Fruit fly (Drosophila melanogaster) whole organism, adult: ENCODE data around the gene Cat.
A peak's percentile ranks its signal among the peaks of the same experiment; 100 is the strongest.

Experiments
- CG11617 ChIP-seq: fragments of 200-800 bp; sonication (Bioruptor generic); optimal IDR thresholded peaks from 2 replicates; lab custom pipeline; 2017; ENCODE audit warnings: mild to moderate bottlenecking, missing biosample characterization, missing genetic modification reagents, missing genetic modification characterization
- CG12768 ChIP-seq: fragments of 200-800 bp; sonication (Bioruptor generic); optimal IDR thresholded peaks from 2 replicates; lab custom pipeline; 2017; ENCODE audit warnings: missing biosample characterization, missing genetic modification characterization, mild to moderate bottlenecking, moderate library complexity, missing genetic modification reagents
- CG14711 ChIP-seq: fragments of 200-800 bp; sonication (Bioruptor generic); optimal IDR thresholded peaks from 2 replicates; lab custom pipeline; 2018; ENCODE audit warnings: missing biosample characterization, mild to moderate bottlenecking, missing genetic modification characterization, moderate library complexity
- CG1620 ChIP-seq: fragments of 200-800 bp; sonication (Bioruptor generic); optimal IDR thresholded peaks from 2 replicates; lab custom pipeline; 2016; ENCODE audit warnings: missing biosample characterization, missing genetic modification characterization
- CG33017 ChIP-seq: fragments of 200-800 bp; sonication (Bioruptor generic); optimal IDR thresholded peaks from 2 replicates; lab custom pipeline; 2018; ENCODE audit warnings: missing biosample characterization, mild to moderate bottlenecking, missing genetic modification characterization, moderate library complexity
- CG5204 ChIP-seq: fragments of 200-800 bp; sonication (Bioruptor generic); optimal IDR thresholded peaks from 2 replicates; lab custom pipeline; 2016; ENCODE audit warnings: missing biosample characterization, missing genetic modification characterization
- CG7045 ChIP-seq: fragments of 200-800 bp; sonication (Bioruptor generic); optimal IDR thresholded peaks from 2 replicates; lab custom pipeline; 2017; ENCODE audit warnings: missing biosample characterization, mild to moderate bottlenecking, missing genetic modification characterization
- CG7101 ChIP-seq: fragments of 200-800 bp; sonication (Bioruptor generic); optimal IDR thresholded peaks from 2 replicates; lab custom pipeline; 2018; ENCODE audit warnings: missing biosample characterization, mild to moderate bottlenecking, missing genetic modification characterization, moderate library complexity
- Clk ChIP-seq: fragments of 200-800 bp; sonication (Bioruptor generic); optimal IDR thresholded peaks from 2 replicates; lab custom pipeline; 2017; ENCODE audit warnings: missing biosample characterization, missing genetic modification characterization
- Crg-1 ChIP-seq: fragments of 200-800 bp; sonication (Bioruptor generic); optimal IDR thresholded peaks from 2 replicates; lab custom pipeline; 2016; ENCODE audit warnings: missing biosample characterization, missing genetic modification characterization
- Hr96 ChIP-seq: fragments of 200-800 bp; sonication (Bioruptor generic); optimal IDR thresholded peaks from 2 replicates; lab custom pipeline; 2016; ENCODE audit warnings: missing biosample characterization, missing genetic modification characterization
- Mnt ChIP-seq: fragments of 200-800 bp; sonication (Bioruptor generic); optimal IDR thresholded peaks from 2 replicates; lab custom pipeline; 2016; ENCODE audit warnings: missing biosample characterization, mild to moderate bottlenecking, missing genetic modification characterization
- bab1 ChIP-seq: fragments of 200-800 bp; sonication (Bioruptor generic); optimal IDR thresholded peaks from 3 replicates; lab custom pipeline; 2019; ENCODE audit warnings: missing biosample characterization, mild to moderate bottlenecking, missing genetic modification characterization, moderate library complexity
- cic ChIP-seq: fragments of 200-800 bp; sonication (Bioruptor generic); optimal IDR thresholded peaks from 2 replicates; lab custom pipeline; 2017; ENCODE audit warnings: missing biosample characterization, mild to moderate bottlenecking, missing genetic modification characterization, moderate library complexity
- cnc ChIP-seq, 2 experiments: fragments of >200 bp; optimal IDR thresholded peaks; 2 replicates each; lab custom pipeline; 2017
- kay ChIP-seq: fragments of 200-800 bp; sonication (Bioruptor generic); peaks from one replicate; lab custom pipeline; 2016; ENCODE audit warnings: missing biosample characterization, missing genetic modification characterization, borderline replicate concordance
- ovo ChIP-seq: fragments of 200-800 bp; sonication (Bioruptor generic); optimal IDR thresholded peaks from 2 replicates; lab custom pipeline; 2016; ENCODE audit warnings: missing biosample characterization, missing genetic modification characterization
- pad ChIP-seq: fragments of 200-800 bp; sonication (Bioruptor generic); optimal IDR thresholded peaks from 3 replicates; lab custom pipeline; 2017; ENCODE audit warnings: missing biosample characterization, missing genetic modification characterization, mild to moderate bottlenecking, moderate library complexity, missing genetic modification reagents
- tj ChIP-seq: fragments of 200-800 bp; sonication (Bioruptor generic); optimal IDR thresholded peaks from 3 replicates; lab custom pipeline; 2017; ENCODE audit warnings: missing biosample characterization, mild to moderate bottlenecking, missing genetic modification characterization, moderate library complexity
- toe ChIP-seq: fragments of 200-800 bp; sonication (Bioruptor generic); optimal IDR thresholded peaks from 2 replicates; lab custom pipeline; 2016; ENCODE audit warnings: missing biosample characterization, missing genetic modification characterization

The Cat gene

DNA sequence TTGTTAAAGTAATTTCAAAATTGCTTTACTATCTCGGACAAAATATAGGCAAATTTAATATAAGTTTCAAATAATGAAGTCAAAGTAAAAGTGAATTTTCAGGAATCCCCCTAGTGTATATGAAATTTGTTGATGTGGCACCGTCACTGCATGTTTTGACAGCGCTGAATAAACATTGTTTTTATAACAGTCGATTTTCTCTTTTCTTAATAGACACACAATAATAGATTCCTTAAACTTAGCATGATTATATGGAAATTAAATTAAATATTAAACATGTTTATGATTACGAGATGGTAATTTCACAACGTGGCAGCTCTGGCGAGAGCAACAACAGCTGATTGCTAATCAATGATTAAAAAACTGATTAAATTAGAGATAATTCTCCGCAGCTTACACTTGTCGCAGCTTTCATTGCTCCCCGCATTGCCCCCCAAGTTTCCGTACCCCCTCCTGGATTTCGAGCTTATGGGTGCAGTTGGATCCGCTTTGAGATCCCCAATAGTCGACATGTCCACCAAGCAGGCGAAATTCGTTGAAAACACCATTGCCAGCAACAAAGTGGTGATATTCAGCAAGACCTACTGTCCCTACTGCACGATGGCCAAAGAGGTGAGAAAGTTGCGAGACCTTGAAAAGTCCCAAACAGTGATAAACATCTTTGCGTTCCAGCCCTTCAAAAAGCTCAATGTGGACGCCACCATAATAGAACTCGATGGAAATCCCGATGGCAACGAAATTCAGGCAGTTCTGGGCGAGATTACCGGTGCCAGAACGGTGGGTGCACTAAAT lies 46.8 kb downstream of the Cat start, which contains the start of gene Grx1:
Gene Grx1 (plus strand): TSS at position 196 of the 792 bp plus-strand sequence.
- TF ChIP-seq toe (GFP tag; lab: Kevin White, UChicago) (peak; percentile 75), tj (peak; percentile 56), kay (no peak), Mnt (GFP tag; lab: Kevin White, UChicago) (peak; percentile 63), CG7045 (GFP tag; lab: Kevin White, UChicago) (peak; percentile 72), Crg-1 (GFP tag; lab: Kevin White, UChicago) (peak; percentile 53), CG14711 (tag; lab: Kevin White, UChicago) (peak; percentile 84), CG11617 (peak; percentile 83), CG12768 (GFP tag; lab: Kevin White, UChicago) (peak; percentile 31), CG5204 (GFP tag; lab: Kevin White, UChicago) (peak; percentile 80), Clk (GFP tag; lab: Kevin White, UChicago) (peak; percentile 30), ovo (GFP tag; lab: Kevin White, UChicago) (no peak), Hr96 (GFP tag; lab: Kevin White, UChicago) (peak; percentile 60), cnc (optimal IDR thresholded peaks at IDR 0.05; lab: Kevin White, UChicago) (no peak), bab1 (GFP tag; lab: Kevin White, UChicago) (peak; percentile 67), CG1620 (GFP tag; lab: Kevin White, UChicago) (peak; percentile 46), pad (GFP tag; lab: Kevin White, UChicago) (peak; percentile 19), CG7101 (tag; lab: Kevin White, UChicago) (peak; percentile 77), cic (peak; percentile 63), CG33017 (tag; lab: Kevin White, UChicago) (peak; percentile 37)

DNA sequence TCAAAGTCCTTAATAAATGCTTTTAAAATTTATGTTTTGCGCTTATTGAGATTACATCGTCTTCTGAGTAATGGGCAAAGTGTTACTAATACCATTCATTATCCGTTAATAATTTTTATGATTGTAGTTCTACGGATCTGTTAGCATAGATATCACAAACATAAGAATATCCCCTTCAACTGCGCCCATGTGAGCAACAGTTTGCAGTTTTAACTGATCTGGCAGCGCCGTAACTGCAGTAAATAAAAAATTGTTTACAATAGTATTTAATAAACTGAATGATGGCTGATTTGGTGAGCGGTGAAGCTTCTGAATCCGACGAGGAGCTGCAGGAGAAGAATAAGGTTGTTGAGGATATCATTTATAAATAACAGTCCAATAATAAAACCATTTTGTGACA lies 47.6 kb downstream of the Cat start, which contains the start of gene Blos3:
Gene Blos3 (plus strand): TSS at position 198 of the 400 bp plus-strand sequence.
- peak; percentile 22 for TF ChIP-seq tj
- TF ChIP-seq pad (GFP tag; lab: Kevin White, UChicago), result no peak
- peak; percentile 47 for TF ChIP-seq CG33017 (tag; lab: Kevin White, UChicago)
- peak; percentile 23 for TF ChIP-seq Mnt (GFP tag; lab: Kevin White, UChicago)
- TF ChIP-seq Crg-1 (GFP tag; lab: Kevin White, UChicago), result no peak
- peak; percentile 54 for TF ChIP-seq CG14711 (tag; lab: Kevin White, UChicago)
- no peak for TF ChIP-seq cnc (optimal IDR thresholded peaks at IDR 0.05; lab: Kevin White, UChicago)
- TF ChIP-seq CG11617, result peak; percentile 45
- TF ChIP-seq cic, result no peak
- TF ChIP-seq Clk (GFP tag; lab: Kevin White, UChicago), result peak; percentile 19
- no peak for TF ChIP-seq ovo (GFP tag; lab: Kevin White, UChicago)
- peak; percentile 24 for TF ChIP-seq CG7045 (GFP tag; lab: Kevin White, UChicago)
- peak; percentile 62 for TF ChIP-seq CG7101 (tag; lab: Kevin White, UChicago)
- TF ChIP-seq Hr96 (GFP tag; lab: Kevin White, UChicago), result no peak
- TF ChIP-seq toe (GFP tag; lab: Kevin White, UChicago), result peak; percentile 43
- peak; percentile 3 for TF ChIP-seq CG12768 (GFP tag; lab: Kevin White, UChicago)
- no peak for TF ChIP-seq CG5204 (GFP tag; lab: Kevin White, UChicago)
- no peak for TF ChIP-seq kay
- peak; percentile 52 for TF ChIP-seq bab1 (GFP tag; lab: Kevin White, UChicago)
- TF ChIP-seq CG1620 (GFP tag; lab: Kevin White, UChicago), result peak; percentile 34

DNA sequence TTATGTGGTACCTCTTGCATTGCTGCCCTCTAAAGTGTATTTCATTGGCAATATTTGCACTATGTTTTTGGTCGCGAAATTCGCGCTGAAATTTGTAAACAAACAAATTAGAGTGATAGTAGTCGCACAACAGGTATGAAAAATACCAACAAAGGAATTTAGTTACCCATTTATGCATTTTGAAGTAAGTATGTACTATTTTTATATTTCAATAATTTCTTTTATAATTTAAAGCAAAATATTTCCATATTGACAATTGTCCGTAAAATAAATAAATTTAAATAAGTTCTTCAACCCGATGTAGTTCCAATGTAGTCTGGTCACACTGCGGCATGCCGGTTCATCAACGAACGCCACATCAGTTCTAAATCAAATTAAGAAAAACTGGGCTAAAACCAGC lies 50.0 kb downstream of the Cat start, which contains the start of the genes Rad9 and Uggt:
Gene Rad9 (minus strand): TSS at position 114 of the 400 bp plus-strand sequence.
Gene Uggt (plus strand): TSS at position 308 of the 400 bp plus-strand sequence.
- TF ChIP-seq cic (no peak), Hr96 (GFP tag; lab: Kevin White, UChicago) (no peak), CG5204 (GFP tag; lab: Kevin White, UChicago) (no peak), CG7101 (tag; lab: Kevin White, UChicago) (peak; percentile 30), CG11617 (peak; percentile 37), CG7045 (GFP tag; lab: Kevin White, UChicago) (no peak), ovo (GFP tag; lab: Kevin White, UChicago) (no peak), Mnt (GFP tag; lab: Kevin White, UChicago) (no peak), CG14711 (tag; lab: Kevin White, UChicago) (peak; percentile 49), cnc (optimal IDR thresholded peaks at IDR 0.05; lab: Kevin White, UChicago) (no peak), kay (no peak), CG33017 (tag; lab: Kevin White, UChicago) (peak; percentile 13), CG12768 (GFP tag; lab: Kevin White, UChicago) (no peak), bab1 (GFP tag; lab: Kevin White, UChicago) (peak; percentile 30), tj (no peak), pad (GFP tag; lab: Kevin White, UChicago) (no peak), Clk (GFP tag; lab: Kevin White, UChicago) (no peak), toe (GFP tag; lab: Kevin White, UChicago) (no peak), CG1620 (GFP tag; lab: Kevin White, UChicago) (no peak), Crg-1 (GFP tag; lab: Kevin White, UChicago) (no peak)
